Fruit fly (Drosophila melanogaster) whole organism, embryonic: ENCODE data around the gene CG32259.

Source experiments
- Ada2b ChIP-seq: fragments of 200-800 bp; sonication (Bioruptor generic); IDR thresholded peaks from 2 replicates; pipeline ENCODE4 v1.3.6; 2022; ENCODE audit warnings: missing biosample characterization, missing genetic modification characterization
- Bdp1 ChIP-seq: fragments of 200-800 bp; sonication (Bioruptor generic); optimal IDR thresholded peaks from 3 replicates; lab custom pipeline; 2016; ENCODE audit warnings: missing biosample characterization, missing genetic modification characterization
- Bgb ChIP-seq: fragments of 200-800 bp; sonication (Bioruptor generic); IDR thresholded peaks from 2 replicates; pipeline ENCODE4 v1.3.6; 2022; ENCODE audit warnings: missing biosample characterization, missing genetic modification characterization; ENCODE audit not compliant: partially characterized antibody
- BtbVII ChIP-seq: fragments of 200-800 bp; sonication (Bioruptor generic); optimal IDR thresholded peaks from 3 replicates; lab custom pipeline; 2017; ENCODE audit warnings: missing biosample characterization, mild to moderate bottlenecking, missing genetic modification characterization
- CG10274 ChIP-seq: fragments of 200-800 bp; sonication (Bioruptor generic); optimal IDR thresholded peaks from 3 replicates; lab custom pipeline; 2017; ENCODE audit warnings: missing biosample characterization, mild to moderate bottlenecking, missing genetic modification characterization
- CG10543 ChIP-seq: fragments of 200-800 bp; sonication (Bioruptor generic); optimal IDR thresholded peaks from 3 replicates; lab custom pipeline; 2017; ENCODE audit warnings: missing biosample characterization, mild to moderate bottlenecking, missing genetic modification characterization, moderate library complexity
- CG11398 ChIP-seq: fragments of 200-800 bp; sonication (Bioruptor generic); optimal IDR thresholded peaks from 2 replicates; lab custom pipeline; 2016; ENCODE audit warnings: missing biosample characterization, missing genetic modification characterization
- CG12769 ChIP-seq: fragments of 200-800 bp; sonication (Bioruptor generic); optimal IDR thresholded peaks from 2 replicates; lab custom pipeline; 2019; ENCODE audit warnings: missing biosample characterization, mild to moderate bottlenecking, missing genetic modification characterization, moderate library complexity
- CG13296 ChIP-seq: fragments of 200-800 bp; sonication (Bioruptor generic); optimal IDR thresholded peaks from 3 replicates; lab custom pipeline; 2018; ENCODE audit warnings: missing biosample characterization, mild to moderate bottlenecking, missing genetic modification characterization
- CG14014 ChIP-seq: fragments of 200-800 bp; sonication (Bioruptor generic); IDR thresholded peaks from 2 replicates; pipeline ENCODE4 v1.3.6; 2022; ENCODE audit warnings: missing biosample characterization, missing genetic modification characterization
- CG14710 ChIP-seq: fragments of 200-800 bp; sonication (Bioruptor generic); optimal IDR thresholded peaks from 3 replicates; lab custom pipeline; 2019; ENCODE audit warnings: missing biosample characterization, mild to moderate bottlenecking, missing genetic modification characterization, moderate library complexity
- CG16779 ChIP-seq: fragments of 200-800 bp; sonication (Bioruptor generic); IDR thresholded peaks from 2 replicates; pipeline ENCODE4 v1.3.6; 2022; ENCODE audit warnings: missing biosample characterization, missing genetic modification characterization
- CG17568 ChIP-seq: fragments of 200-800 bp; sonication (Bioruptor generic); optimal IDR thresholded peaks from 2 replicates; lab custom pipeline; 2018; ENCODE audit warnings: missing biosample characterization, mild to moderate bottlenecking, missing genetic modification characterization, moderate library complexity
- CG3065 ChIP-seq: fragments of 200-800 bp; sonication (Bioruptor generic); optimal IDR thresholded peaks from 2 replicates; lab custom pipeline; 2016; ENCODE audit warnings: missing biosample characterization, missing genetic modification characterization
- CG3281 ChIP-seq: fragments of 200-800 bp; sonication (Bioruptor generic); optimal IDR thresholded peaks from 3 replicates; lab custom pipeline; 2017; ENCODE audit warnings: missing biosample characterization, mild to moderate bottlenecking, missing genetic modification characterization
- CG3726 ChIP-seq: fragments of 200-800 bp; sonication (Bioruptor generic); IDR thresholded peaks from 3 replicates; pipeline ENCODE4, ENCODE4 v1.3.6; 2022; ENCODE audit warnings: missing biosample characterization, missing genetic modification characterization
- CG4360 ChIP-seq: fragments of 200-800 bp; sonication (Bioruptor generic); IDR thresholded peaks from 2 replicates; pipeline ENCODE4 v1.3.6; 2022; ENCODE audit warnings: missing biosample characterization, missing genetic modification characterization
- CG6654 ChIP-seq: fragments of 200-800 bp; sonication (Bioruptor generic); optimal IDR thresholded peaks from 2 replicates; lab custom pipeline; 2017; ENCODE audit warnings: missing biosample characterization, mild to moderate bottlenecking, missing genetic modification characterization
- CG6813 ChIP-seq: fragments of 200-800 bp; sonication (Bioruptor generic); optimal IDR thresholded peaks from 2 replicates; lab custom pipeline; 2017; ENCODE audit warnings: missing biosample characterization, missing genetic modification characterization, mild to moderate bottlenecking, moderate library complexity, missing genetic modification reagents
- CG7357 ChIP-seq: fragments of 200-800 bp; sonication (Bioruptor generic); IDR thresholded peaks from 3 replicates; pipeline ENCODE4 v1.3.6; 2022; ENCODE audit warnings: missing biosample characterization, missing genetic modification characterization
- CG9932 ChIP-seq: fragments of 200-800 bp; sonication (Bioruptor generic); IDR thresholded peaks from 2 replicates; pipeline ENCODE4 v1.3.6; 2022; ENCODE audit warnings: missing biosample characterization, missing genetic modification characterization
- Dll ChIP-seq: fragments of 200-800 bp; sonication (Bioruptor generic); IDR thresholded peaks from 4 replicates; pipeline ENCODE4 v1.3.6; 2022; ENCODE audit warnings: missing biosample characterization, missing genetic modification characterization; ENCODE audit not compliant: partially characterized antibody
- Fer3 ChIP-seq: fragments of 200-800 bp; sonication (Bioruptor generic); optimal IDR thresholded peaks from 2 replicates; lab custom pipeline; 2018; ENCODE audit warnings: missing biosample characterization, mild to moderate bottlenecking, missing genetic modification characterization, moderate library complexity
- HmgD ChIP-seq: fragments of 200-800 bp; sonication (Bioruptor generic); optimal IDR thresholded peaks from 3 replicates; lab custom pipeline; 2016; ENCODE audit warnings: missing biosample characterization, missing genetic modification characterization
- Mes4 ChIP-seq: fragments of 200-800 bp; sonication (Bioruptor generic); optimal IDR thresholded peaks from 2 replicates; lab custom pipeline; 2016; ENCODE audit warnings: missing biosample characterization, missing genetic modification characterization
- Mrtf ChIP-seq: fragments of 200-800 bp; sonication (Bioruptor generic); IDR thresholded peaks from 3 replicates; pipeline ENCODE4 v1.3.6; 2022; ENCODE audit warnings: missing biosample characterization, missing genetic modification characterization
- Optix ChIP-seq: fragments of 200-800 bp; sonication (Bioruptor generic); IDR thresholded peaks from 3 replicates; pipeline ENCODE4 v1.3.6; 2022; ENCODE audit warnings: missing biosample characterization, missing genetic modification characterization
- Usf ChIP-seq: fragments of 200-800 bp; sonication (Bioruptor generic); optimal IDR thresholded peaks from 2 replicates; lab custom pipeline; 2017; ENCODE audit warnings: missing genotype, missing biosample characterization, missing genetic modification characterization
- ac ChIP-seq: fragments of 200-800 bp; sonication (Bioruptor generic); optimal IDR thresholded peaks from 3 replicates; lab custom pipeline; 2017; ENCODE audit warnings: missing biosample characterization, mild to moderate bottlenecking, missing genetic modification characterization
- bbx ChIP-seq: fragments of 200-800 bp; sonication (Bioruptor generic); IDR thresholded peaks from 2 replicates; pipeline ENCODE4 v1.3.6; 2022; ENCODE audit warnings: missing biosample characterization, missing genetic modification characterization; ENCODE audit not compliant: partially characterized antibody
- bcd ChIP-seq: fragments of 200-800 bp; sonication (Bioruptor generic); optimal IDR thresholded peaks from 2 replicates; lab custom pipeline; 2017; ENCODE audit warnings: missing biosample characterization, mild to moderate bottlenecking, missing genetic modification characterization
- crol ChIP-seq: fragments of 200-800 bp; sonication (Bioruptor generic); IDR thresholded peaks from 2 replicates; pipeline ENCODE4 v1.3.6; 2022; ENCODE audit warnings: missing biosample characterization, missing genetic modification characterization
- dan ChIP-seq: fragments of 200-800 bp; sonication (Bioruptor generic); IDR thresholded peaks from 2 replicates; pipeline ENCODE4 v1.3.6; 2022; ENCODE audit warnings: missing biosample characterization, missing genetic modification characterization
- danr ChIP-seq: fragments of 200-800 bp; sonication (Bioruptor generic); IDR thresholded peaks from 2 replicates; pipeline ENCODE4 v1.3.6; 2022; ENCODE audit warnings: missing biosample characterization, missing genetic modification characterization
- disco-r ChIP-seq: fragments of 200-800 bp; sonication (Bioruptor generic); optimal IDR thresholded peaks from 2 replicates; lab custom pipeline; 2016; ENCODE audit warnings: missing biosample characterization, missing genetic modification characterization
- dm ChIP-seq: fragments of 200-800 bp; sonication (Bioruptor generic); optimal IDR thresholded peaks from 3 replicates; lab custom pipeline; 2016; ENCODE audit warnings: missing biosample characterization, missing genetic modification characterization
- emc ChIP-seq: fragments of 200-800 bp; sonication (Bioruptor generic); optimal IDR thresholded peaks from 2 replicates; lab custom pipeline; 2016; ENCODE audit warnings: missing biosample characterization, missing genetic modification characterization
- en ChIP-seq: fragments of 200-800 bp; sonication (Bioruptor generic); optimal IDR thresholded peaks from 2 replicates; lab custom pipeline; 2016; ENCODE audit warnings: missing biosample characterization, missing genetic modification characterization
- fd64A ChIP-seq: fragments of 200-800 bp; sonication (Bioruptor generic); optimal IDR thresholded peaks from 3 replicates; lab custom pipeline; 2018; ENCODE audit warnings: missing biosample characterization, mild to moderate bottlenecking, missing genetic modification characterization
- fu2 ChIP-seq: fragments of 200-800 bp; sonication (Bioruptor generic); optimal IDR thresholded peaks from 2 replicates; lab custom pipeline; 2016; ENCODE audit warnings: missing biosample characterization, missing genetic modification characterization
- grn ChIP-seq: fragments of 200-800 bp; sonication (Bioruptor generic); optimal IDR thresholded peaks from 3 replicates; lab custom pipeline; 2017; ENCODE audit warnings: missing biosample characterization, missing genetic modification characterization
- lab ChIP-seq: fragments of 200-800 bp; sonication (Bioruptor generic); optimal IDR thresholded peaks from 3 replicates; lab custom pipeline; 2017; ENCODE audit warnings: missing biosample characterization, missing genetic modification characterization, mild to moderate bottlenecking, moderate library complexity, missing genetic modification reagents
- mam ChIP-seq: fragments of 200-800 bp; sonication (Bioruptor generic); optimal IDR thresholded peaks from 3 replicates; lab custom pipeline; 2016; ENCODE audit warnings: missing biosample characterization, missing genetic modification characterization
- mirr ChIP-seq: fragments of 200-800 bp; sonication (Bioruptor generic); optimal IDR thresholded peaks from 3 replicates; lab custom pipeline; 2018; ENCODE audit warnings: missing biosample characterization, mild to moderate bottlenecking, missing genetic modification characterization
- nau ChIP-seq: fragments of 200-800 bp; sonication (Bioruptor generic); optimal IDR thresholded peaks from 3 replicates; lab custom pipeline; 2017; ENCODE audit warnings: missing biosample characterization, mild to moderate bottlenecking, missing genetic modification characterization, missing genetic modification reagents
- nerfin-1 ChIP-seq: fragments of 200-800 bp; sonication (Bioruptor generic); optimal IDR thresholded peaks from 3 replicates; lab custom pipeline; 2019; ENCODE audit warnings: missing biosample characterization, mild to moderate bottlenecking, missing genetic modification characterization, moderate library complexity
- p53 ChIP-seq: fragments of 200-800 bp; sonication (Bioruptor generic); optimal IDR thresholded peaks from 2 replicates; lab custom pipeline; 2016; ENCODE audit warnings: missing biosample characterization, missing genetic modification characterization
- stc ChIP-seq: fragments of 200-800 bp; sonication (Bioruptor generic); IDR thresholded peaks from 2 replicates; pipeline ENCODE4 v1.3.6; 2022; ENCODE audit warnings: missing biosample characterization, missing genetic modification characterization
- wdn ChIP-seq: fragments of 200-800 bp; sonication (Bioruptor generic); IDR thresholded peaks from 2 replicates; pipeline ENCODE4 v1.3.6; 2022; ENCODE audit warnings: missing biosample characterization, missing genetic modification characterization
- yki ChIP-seq: fragments of >200 bp; optimal IDR thresholded peaks from 3 replicates; lab custom pipeline; 2018

Gene CG32259

DNA sequence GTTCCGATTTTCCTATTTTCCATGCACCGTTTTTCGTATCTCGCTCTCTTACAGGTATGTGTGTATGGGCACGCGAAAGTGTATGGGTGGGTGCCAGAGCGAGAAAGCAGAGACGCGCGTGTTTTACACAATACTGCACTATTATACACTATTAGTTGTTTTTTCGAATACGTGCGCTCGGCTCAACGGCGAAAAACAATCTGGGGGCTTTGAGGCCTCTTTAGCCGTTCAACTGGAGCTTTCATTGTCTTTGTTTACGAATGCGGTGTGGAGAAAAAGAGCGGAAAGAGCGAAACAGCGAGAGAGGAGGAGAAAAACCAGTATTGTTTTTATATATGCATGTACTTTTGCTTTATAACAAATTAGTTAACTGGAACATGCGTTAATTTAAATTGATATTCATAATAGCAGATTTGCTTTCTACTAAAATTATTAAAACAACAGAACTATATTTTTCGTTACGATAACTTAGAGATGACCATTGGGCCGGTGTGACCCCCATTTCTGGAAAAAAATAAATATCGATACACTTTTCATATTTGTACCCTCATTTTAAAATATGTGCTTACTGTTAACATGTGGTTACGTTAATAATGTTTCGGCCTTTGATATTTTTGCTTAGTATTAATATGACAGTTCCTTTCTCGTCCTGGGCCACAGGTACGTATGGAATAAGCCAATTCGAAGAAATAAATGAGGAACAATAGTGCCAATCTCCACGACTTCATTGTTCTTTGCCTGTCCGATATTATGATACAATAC lies 33.5 kb downstream of the CG32259 start, which contains the start of gene CG14995 (continued):
- TF ChIP-seq CG11398 (GFP tag; lab: Kevin White, UChicago) = no peak
- peak; percentile 44 for TF ChIP-seq CG3281
- TF ChIP-seq mirr (GFP tag; lab: Kevin White, UChicago) = peak; percentile 77
- TF ChIP-seq Dll (GFP tag; lab: Robert Waterston, UW) = peak; percentile 74
- peak; percentile 79 for TF ChIP-seq BtbVII (GFP tag; lab: Kevin White, UChicago)
- no peak for TF ChIP-seq mam (GFP tag; lab: Kevin White, UChicago)
- TF ChIP-seq CG6813 (GFP tag; lab: Kevin White, UChicago) = no peak
- no peak for TF ChIP-seq Ada2b (GFP tag; lab: Robert Waterston, UW)
- TF ChIP-seq CG4360 (GFP tag; lab: Robert Waterston, UW) = no peak
- no peak for TF ChIP-seq CG3726
- peak; percentile 99 for TF ChIP-seq CG14710 (tag; lab: Kevin White, UChicago)
- TF ChIP-seq CG13296 = peak; percentile 63
- TF ChIP-seq CG17568 (GFP tag; lab: Kevin White, UChicago) = peak; percentile 37
- TF ChIP-seq nerfin-1 (tag; lab: Kevin White, UChicago) = peak; percentile 97
- TF ChIP-seq en (GFP tag; lab: Kevin White, UChicago) = no peak
- TF ChIP-seq CG3065 (GFP tag; lab: Kevin White, UChicago) = no peak
- TF ChIP-seq danr (GFP tag; lab: Robert Waterston, UW) = no peak
- TF ChIP-seq dm (GFP tag; lab: Kevin White, UChicago) = no peak
- TF ChIP-seq Fer3 (tag; lab: Kevin White, UChicago) = no peak
- no peak for TF ChIP-seq CG16779 (GFP tag; lab: Robert Waterston, UW)
- no peak for TF ChIP-seq dan (GFP tag; lab: Robert Waterston, UW)
- TF ChIP-seq CG9932 (GFP tag; lab: Robert Waterston, UW) = no peak
- TF ChIP-seq bbx (GFP tag; lab: Robert Waterston, UW) = peak; percentile 51; the same call in 1 of the 2 replicates
- TF ChIP-seq ac (GFP tag; lab: Kevin White, UChicago) = no peak
- no peak for TF ChIP-seq bcd (GFP tag; lab: Kevin White, UChicago)
- TF ChIP-seq crol (GFP tag; lab: Robert Waterston, UW) = no peak
- no peak for TF ChIP-seq HmgD (GFP tag; lab: Kevin White, UChicago)
- peak; percentile 72 for TF ChIP-seq nau
- TF ChIP-seq Mes4 (GFP tag; lab: Kevin White, UChicago) = no peak
- TF ChIP-seq lab (GFP tag; lab: Kevin White, UChicago) = peak; percentile 67
- no peak for TF ChIP-seq CG7357 (GFP tag; lab: Robert Waterston, UW)
- TF ChIP-seq Bdp1 (GFP tag; lab: Kevin White, UChicago) = no peak
- TF ChIP-seq Optix = no peak
- TF ChIP-seq Usf = no peak
- peak; percentile 44 for TF ChIP-seq CG12769
- peak; percentile 62 for TF ChIP-seq CG10543 (GFP tag; lab: Kevin White, UChicago)
- TF ChIP-seq stc (GFP tag; lab: Robert Waterston, UW) = no peak; the same call in 1 of the 2 replicates
- no peak for TF ChIP-seq wdn (GFP tag; lab: Robert Waterston, UW)
- no peak for TF ChIP-seq CG14014 (GFP tag; lab: Robert Waterston, UW)
- no peak for TF ChIP-seq yki (lab: Kevin White, UChicago)
- TF ChIP-seq disco-r = no peak
- TF ChIP-seq p53 (GFP tag; lab: Kevin White, UChicago) = no peak
- no peak for TF ChIP-seq Mrtf (GFP tag; lab: Robert Waterston, UW)
- TF ChIP-seq grn (GFP tag; lab: Kevin White, UChicago) = no peak
- no peak for TF ChIP-seq CG6654 (GFP tag; lab: Kevin White, UChicago)
- peak; percentile 70 for TF ChIP-seq Bgb (GFP tag; lab: Robert Waterston, UW)
- peak; percentile 51 for TF ChIP-seq fd64A (GFP tag; lab: Kevin White, UChicago)
- TF ChIP-seq CG10274 (GFP tag; lab: Kevin White, UChicago) = no peak
- TF ChIP-seq emc (GFP tag; lab: Kevin White, UChicago) = no peak
- TF ChIP-seq fu2 (GFP tag; lab: Kevin White, UChicago) = no peak
